Fruit fly (Drosophila melanogaster) whole organism, embryonic: ENCODE results near the gene CG43049.

ENCODE experiments used
- Bdp1 ChIP-seq: fragments of 200-800 bp; sonication (Bioruptor generic); optimal IDR thresholded peaks from 3 replicates; lab custom pipeline; 2016; ENCODE audit warnings: missing biosample characterization, missing genetic modification characterization
- CG12942 ChIP-seq: fragments of 200-800 bp; sonication (Bioruptor generic); optimal IDR thresholded peaks from 3 replicates; lab custom pipeline; 2016; ENCODE audit warnings: missing biosample characterization, missing genetic modification characterization
- CG13424 ChIP-seq: fragments of 200-800 bp; sonication (Bioruptor generic); optimal IDR thresholded peaks from 2 replicates; lab custom pipeline; 2019; ENCODE audit warnings: missing biosample characterization, mild to moderate bottlenecking, missing genetic modification characterization, moderate library complexity
- CG13894 ChIP-seq: fragments of 200-800 bp; sonication (Bioruptor generic); optimal IDR thresholded peaks from 3 replicates; lab custom pipeline; 2018; ENCODE audit warnings: missing biosample characterization, mild to moderate bottlenecking, missing genetic modification characterization, moderate library complexity
- CG1603 ChIP-seq: fragments of 200-800 bp; sonication (Bioruptor generic); optimal IDR thresholded peaks from 2 replicates; lab custom pipeline; 2019; ENCODE audit warnings: missing biosample characterization, mild to moderate bottlenecking, missing genetic modification characterization, moderate library complexity
- CG17612 ChIP-seq: fragments of 200-800 bp; sonication (Bioruptor generic); IDR thresholded peaks from 2 replicates; pipeline ENCODE4 v1.3.6; 2022; ENCODE audit warnings: missing biosample characterization, missing genetic modification characterization
- CG18599 ChIP-seq: fragments of 200-800 bp; sonication (Bioruptor generic); optimal IDR thresholded peaks from 3 replicates; lab custom pipeline; 2017; ENCODE audit warnings: missing biosample characterization, missing genetic modification characterization, mild to moderate bottlenecking, moderate library complexity, missing genetic modification reagents
- CG2129 ChIP-seq: fragments of 200-800 bp; sonication (Bioruptor generic); IDR thresholded peaks from 2 replicates; pipeline ENCODE4 v1.3.6; 2022; ENCODE audit warnings: missing biosample characterization, missing genetic modification characterization; ENCODE audit not compliant: partially characterized antibody
- CG31224 ChIP-seq: fragments of 200-800 bp; sonication (Bioruptor generic); IDR thresholded peaks from 2 replicates; pipeline ENCODE4 v1.3.6; 2022; ENCODE audit warnings: missing biosample characterization, missing genetic modification characterization
- CG31365 ChIP-seq: fragments of 200-800 bp; sonication (Bioruptor generic); optimal IDR thresholded peaks from 2 replicates; lab custom pipeline; 2018; ENCODE audit warnings: missing biosample characterization, mild to moderate bottlenecking, missing genetic modification characterization
- CG32772 ChIP-seq: fragments of 200-800 bp; sonication (Bioruptor generic); IDR thresholded peaks from 2 replicates; pipeline ENCODE4 v1.3.6; 2022; ENCODE audit warnings: missing biosample characterization, missing genetic modification characterization
- CG6683 ChIP-seq: fragments of 200-800 bp; sonication (Bioruptor generic); optimal IDR thresholded peaks from 2 replicates; lab custom pipeline; 2017; ENCODE audit warnings: missing biosample characterization, mild to moderate bottlenecking, missing genetic modification characterization, missing genetic modification reagents
- CG7987 ChIP-seq: fragments of 200-800 bp; sonication (Bioruptor generic); optimal IDR thresholded peaks from 2 replicates; lab custom pipeline; 2018; ENCODE audit warnings: missing biosample characterization, mild to moderate bottlenecking, missing genetic modification characterization, moderate library complexity
- CG8359 ChIP-seq: fragments of 200-800 bp; sonication (Bioruptor generic); optimal IDR thresholded peaks from 2 replicates; lab custom pipeline; 2017; ENCODE audit warnings: missing biosample characterization, mild to moderate bottlenecking, missing genetic modification characterization, borderline replicate concordance
- CrebB ChIP-seq: fragments of 200-800 bp; sonication (Bioruptor generic); optimal IDR thresholded peaks from 3 replicates; lab custom pipeline; 2018; ENCODE audit warnings: missing biosample characterization, mild to moderate bottlenecking, missing genetic modification characterization
- Dip3 ChIP-seq: fragments of 200-800 bp; sonication (Bioruptor generic); optimal IDR thresholded peaks from 3 replicates; lab custom pipeline; 2016; ENCODE audit warnings: missing biosample characterization, missing genetic modification characterization
- Ets65A ChIP-seq: fragments of 200-800 bp; sonication (Bioruptor generic); peaks from one replicate; lab custom pipeline; 2016; ENCODE audit warnings: missing biosample characterization, missing genetic modification characterization
- Gug ChIP-seq: fragments of 200-800 bp; sonication (Bioruptor generic); IDR thresholded peaks from 4 replicates; pipeline ENCODE4 v1.3.6; 2022; ENCODE audit warnings: missing biosample characterization, missing genetic modification characterization
- HLH54F ChIP-seq: fragments of 200-800 bp; sonication (Bioruptor generic); optimal IDR thresholded peaks from 3 replicates; lab custom pipeline; 2016; ENCODE audit warnings: missing biosample characterization, missing genetic modification characterization
- HmgD ChIP-seq: fragments of 200-800 bp; sonication (Bioruptor generic); optimal IDR thresholded peaks from 3 replicates; lab custom pipeline; 2016; ENCODE audit warnings: missing biosample characterization, missing genetic modification characterization
- Jarid2 ChIP-seq: fragments of 200-800 bp; sonication (Bioruptor generic); optimal IDR thresholded peaks from 3 replicates; lab custom pipeline; 2017; ENCODE audit warnings: mild to moderate bottlenecking, missing biosample characterization, missing genetic modification reagents, missing genetic modification characterization
- NC2β ChIP-seq: fragments of 200-800 bp; sonication (Bioruptor generic); optimal IDR thresholded peaks from 2 replicates; lab custom pipeline; 2016; ENCODE audit warnings: missing biosample characterization, missing genetic modification characterization
- Opbp ChIP-seq: fragments of 200-800 bp; sonication (Bioruptor generic); IDR thresholded peaks from 3 replicates; pipeline ENCODE4 v1.3.6; 2022; ENCODE audit warnings: missing biosample characterization, missing genetic modification characterization; ENCODE audit not compliant: partially characterized antibody
- Poxn ChIP-seq: fragments of 200-800 bp; sonication (Bioruptor generic); IDR thresholded peaks from 2 replicates; pipeline ENCODE4 v1.3.6; 2022; ENCODE audit warnings: missing biosample characterization, missing genetic modification characterization
- Ptx1 ChIP-seq: fragments of 200-800 bp; sonication (Bioruptor generic); IDR thresholded peaks from 2 replicates; pipeline ENCODE4 v1.3.6; 2022; ENCODE audit warnings: missing biosample characterization, missing genetic modification characterization
- Sin3A ChIP-seq: fragments of >200 bp; optimal IDR thresholded peaks from 2 replicates; lab custom pipeline; 2018
- Six4 ChIP-seq: fragments of 200-800 bp; sonication (Bioruptor generic); optimal IDR thresholded peaks from 2 replicates; lab custom pipeline; 2016; ENCODE audit warnings: missing biosample characterization, missing genetic modification characterization
- Sox102F ChIP-seq: fragments of 200-800 bp; sonication (Bioruptor generic); optimal IDR thresholded peaks from 2 replicates; lab custom pipeline; 2018; ENCODE audit warnings: missing biosample characterization, mild to moderate bottlenecking, missing genetic modification characterization, moderate library complexity
- Sry-β ChIP-seq: fragments of 200-800 bp; sonication (Bioruptor generic); optimal IDR thresholded peaks from 2 replicates; lab custom pipeline; 2018; ENCODE audit warnings: missing biosample characterization, mild to moderate bottlenecking, missing genetic modification characterization, moderate library complexity
- Vsx1 ChIP-seq: fragments of 200-800 bp; sonication (Bioruptor generic); optimal IDR thresholded peaks from 2 replicates; lab custom pipeline; 2017; ENCODE audit warnings: missing biosample characterization, mild to moderate bottlenecking, missing genetic modification characterization, missing genetic modification reagents
- ase ChIP-seq: fragments of 200-800 bp; sonication (Bioruptor generic); IDR thresholded peaks from 3 replicates; pipeline ENCODE4 v1.3.6; 2022; ENCODE audit warnings: missing biosample characterization, missing genetic modification characterization
- br ChIP-seq: fragments of >200 bp; optimal IDR thresholded peaks from 2 replicates; lab custom pipeline; 2017
- corto ChIP-seq: fragments of 200-800 bp; sonication (Bioruptor generic); optimal IDR thresholded peaks from 2 replicates; lab custom pipeline; 2016; ENCODE audit warnings: missing biosample characterization, mild to moderate bottlenecking, missing genetic modification characterization, moderate library complexity
- crc ChIP-seq: fragments of 200-800 bp; sonication (Bioruptor generic); optimal IDR thresholded peaks from 2 replicates; lab custom pipeline; 2016; ENCODE audit warnings: missing biosample characterization, missing genetic modification characterization
- crol ChIP-seq: fragments of 200-800 bp; sonication (Bioruptor generic); IDR thresholded peaks from 2 replicates; pipeline ENCODE4 v1.3.6; 2022; ENCODE audit warnings: missing biosample characterization, missing genetic modification characterization
- da ChIP-seq: fragments of 200-800 bp; sonication (Bioruptor generic); optimal IDR thresholded peaks from 2 replicates; lab custom pipeline; 2016; ENCODE audit warnings: missing biosample characterization, missing genetic modification characterization
- danr ChIP-seq: fragments of 200-800 bp; sonication (Bioruptor generic); IDR thresholded peaks from 2 replicates; pipeline ENCODE4 v1.3.6; 2022; ENCODE audit warnings: missing biosample characterization, missing genetic modification characterization
- dimm ChIP-seq: fragments of 200-800 bp; sonication (Bioruptor generic); IDR thresholded peaks from 2 replicates; pipeline ENCODE4 v1.3.6; 2022; ENCODE audit warnings: missing biosample characterization, missing genetic modification characterization
- dpn ChIP-seq, 2 experiments: fragments of 200-800 bp; sonication (Bioruptor generic); optimal IDR thresholded peaks; 3 replicates each; lab custom pipeline; 2016; ENCODE audit warnings: missing biosample characterization in 2 of 2, missing genetic modification characterization in 2 of 2
- en ChIP-seq: fragments of 200-800 bp; sonication (Bioruptor generic); optimal IDR thresholded peaks from 2 replicates; lab custom pipeline; 2016; ENCODE audit warnings: missing biosample characterization, missing genetic modification characterization
- esg ChIP-seq: fragments of 200-800 bp; sonication (Bioruptor generic); conservative IDR thresholded peaks from 2 replicates; pipeline ENCODE4 v1.3.6; 2022; ENCODE audit warnings: missing biosample characterization, missing genetic modification characterization
- ewg ChIP-seq: fragments of 200-800 bp; sonication (Bioruptor generic); optimal IDR thresholded peaks from 3 replicates; lab custom pipeline; 2017; ENCODE audit warnings: mild to moderate bottlenecking, missing biosample characterization, missing genetic modification reagents, missing genetic modification characterization
- eyg ChIP-seq: fragments of 200-800 bp; sonication (Bioruptor generic); optimal IDR thresholded peaks from 3 replicates; lab custom pipeline; 2016; ENCODE audit warnings: missing biosample characterization, missing genetic modification characterization
- gt ChIP-seq: fragments of 200-800 bp; sonication (Bioruptor generic); IDR thresholded peaks from 2 replicates; pipeline ENCODE4 v1.3.6; 2022; ENCODE audit warnings: missing biosample characterization, missing genetic modification characterization
- lilli ChIP-seq: fragments of 200-800 bp; sonication (Bioruptor generic); optimal IDR thresholded peaks from 3 replicates; lab custom pipeline; 2016; ENCODE audit warnings: missing biosample characterization, missing genetic modification characterization
- otp ChIP-seq: fragments of 200-800 bp; sonication (Bioruptor generic); IDR thresholded peaks from 3 replicates; pipeline ENCODE4, ENCODE4 v1.3.6; 2022; ENCODE audit warnings: missing biosample characterization, missing genetic modification characterization
- psq ChIP-seq: fragments of 200-800 bp; sonication (Bioruptor generic); optimal IDR thresholded peaks from 2 replicates; lab custom pipeline; 2017; ENCODE audit warnings: missing biosample characterization, missing genetic modification characterization
- repo ChIP-seq: fragments of 200-800 bp; sonication (Bioruptor generic); optimal IDR thresholded peaks from 2 replicates; lab custom pipeline; 2016; ENCODE audit warnings: missing biosample characterization, missing genetic modification characterization
- ssp ChIP-seq: fragments of 200-800 bp; sonication (Bioruptor generic); IDR thresholded peaks from 2 replicates; pipeline ENCODE4 v1.3.6; 2022; ENCODE audit warnings: missing biosample characterization, missing genetic modification characterization
- zen2 ChIP-seq: fragments of 200-800 bp; sonication (Bioruptor generic); IDR thresholded peaks from 3 replicates; pipeline ENCODE4 v1.3.6; 2022; ENCODE audit warnings: missing biosample characterization, missing genetic modification characterization; ENCODE audit not compliant: partially characterized antibody

Gene CG43049

dm6 chr3L:18890283-18891175 lies 34.4 kb upstream of the CG43049 start, which contains the start of gene CG3961 (continued):
- TF ChIP-seq CG31365 (tag; lab: Kevin White, UChicago) (peak; percentile 46), esg (GFP tag; lab: Robert Waterston, UW) (peak; percentile 94), dpn (GFP tag; optimal IDR thresholded peaks at IDR 0.05; lab: Kevin White, UChicago) (peak; percentile 88 to 97), ase (GFP tag; lab: Robert Waterston, UW) (peak; percentile 88), CG13424 (tag; lab: Kevin White, UChicago) (peak; percentile 99), Dip3 (GFP tag; lab: Kevin White, UChicago) (peak; percentile 63), CG17612 (GFP tag; lab: Robert Waterston, UW) (no peak), CG7987 (GFP tag; lab: Kevin White, UChicago) (peak; percentile 90), gt (GFP tag; lab: Robert Waterston, UW) (peak; percentile 80), NC2β (GFP tag; lab: Kevin White, UChicago) (peak; percentile 89), ewg (GFP tag; lab: Kevin White, UChicago) (peak; percentile 96), CG12942 (GFP tag; lab: Kevin White, UChicago) (peak; percentile 97), CG6683 (GFP tag; lab: Kevin White, UChicago) (peak; percentile 95), CG8359 (GFP tag; lab: Kevin White, UChicago) (peak; percentile 93), br (lab: Kevin White, UChicago) (no peak), otp (GFP tag; lab: Robert Waterston, UW) (0 out of 3 replicates have a peak, but pooled peaks have one; percentile 63), CG2129 (GFP tag; lab: Robert Waterston, UW) (no peak), CG18599 (GFP tag; lab: Kevin White, UChicago) (peak; percentile 93), Poxn (no peak), Vsx1 (GFP tag; lab: Kevin White, UChicago) (peak; percentile 94), zen2 (GFP tag; lab: Robert Waterston, UW) (no peak), Six4 (peak; percentile 96), eyg (peak; percentile 46), Sry-β (GFP tag; lab: Kevin White, UChicago) (peak; percentile 72), psq (GFP tag; lab: Kevin White, UChicago) (peak; percentile 89), crc (GFP tag; lab: Kevin White, UChicago) (peak; percentile 62), CG13894 (tag; lab: Kevin White, UChicago) (no peak), Sin3A (no peak), lilli (peak; percentile 92), Jarid2 (peak; percentile 66), Opbp (no peak), Bdp1 (GFP tag; lab: Kevin White, UChicago) (peak; percentile 80), CG1603 (peak; percentile 90), da (GFP tag; lab: Kevin White, UChicago) (peak; percentile 53), Sox102F (peak; percentile 98), CrebB (tag; lab: Kevin White, UChicago) (peak; percentile 93), repo (peak; percentile 73), Gug (GFP tag; lab: Robert Waterston, UW) (peak; percentile 81), en (GFP tag; lab: Kevin White, UChicago) (peak; percentile 34), Ptx1 (GFP tag; lab: Robert Waterston, UW) (peak; percentile 96), ssp (GFP tag; lab: Robert Waterston, UW) (peak; percentile 88), crol (GFP tag; lab: Robert Waterston, UW) (peak; percentile 97), HLH54F (GFP tag; lab: Kevin White, UChicago) (peak; percentile 75), CG31224 (GFP tag; lab: Robert Waterston, UW) (peak; percentile 68), dimm (peak; percentile 79), HmgD (GFP tag; lab: Kevin White, UChicago) (peak; percentile 3), Ets65A (GFP tag; lab: Kevin White, UChicago) (peak; percentile 97), danr (GFP tag; lab: Robert Waterston, UW) (peak; percentile 90), CG32772 (GFP tag; lab: Robert Waterston, UW) (peak; percentile 93), corto (GFP tag; lab: Kevin White, UChicago) (peak; percentile 87)
